Worm (Caenorhabditis elegans) whole organism, L1 larva: Measurements from ENCODE around the gene cyn-8.

Experiments
- aha-1 ChIP-seq: fragments of 150-350 bp; optimal IDR thresholded peaks from 2 replicates; lab custom pipeline; 2014; ENCODE audit warnings: missing biosample characterization, missing genetic modification characterization
- fos-1 ChIP-seq: fragments of 150-350 bp; optimal IDR thresholded peaks from 2 replicates; lab custom pipeline; 2014; ENCODE audit warnings: missing biosample characterization, missing genetic modification characterization
- jun-1 ChIP-seq: fragments of 150-350 bp; optimal IDR thresholded peaks from 2 replicates; lab custom pipeline; 2014; ENCODE audit warnings: missing biosample characterization, missing genetic modification reagents, missing genetic modification characterization
- nhr-11 ChIP-seq: fragments of 150-350 bp; optimal IDR thresholded peaks from 2 replicates; lab custom pipeline; 2014; ENCODE audit warnings: missing biosample characterization, missing genetic modification characterization
- nhr-237 ChIP-seq: fragments of 150-350 bp; optimal IDR thresholded peaks from 2 replicates; lab custom pipeline; 2014; ENCODE audit warnings: missing biosample characterization, missing genetic modification characterization
- tbx-2 ChIP-seq: sonication (generic microtip); optimal IDR thresholded peaks from 2 replicates; lab custom pipeline; 2016; ENCODE audit warnings: missing genetic modification characterization, missing compliant biosample characterization
- ztf-11 ChIP-seq, 2 experiments: sonication (generic microtip); optimal IDR thresholded peaks; 2 replicates each; lab custom pipeline; 2016 to 2017; ENCODE audit warnings: missing genetic modification characterization in 2 of 2, missing biosample characterization in 1 of 2, missing compliant biosample characterization in 1 of 2

- no peak for TF ChIP-seq nhr-237
- no peak for TF ChIP-seq jun-1
- no peak for TF ChIP-seq fos-1 (tag; lab: Kevin White, UChicago)
- no peak for TF ChIP-seq ztf-11 (tag; optimal IDR thresholded peaks at IDR 0.05; lab: Kevin White, UChicago)
- no peak for TF ChIP-seq tbx-2
- TF ChIP-seq nhr-11 (tag; lab: Kevin White, UChicago) = no peak
- TF ChIP-seq aha-1 (tag; lab: Kevin White, UChicago) = no peak
These were observed 44.5 kb upstream of the cyn-8 start, which contains the start of gene ins-9 for ce11 chrX:8866563-8866962.
